Fruit fly (Drosophila melanogaster): Measurements from ENCODE around the gene Myb.

The Myb gene

DNA sequence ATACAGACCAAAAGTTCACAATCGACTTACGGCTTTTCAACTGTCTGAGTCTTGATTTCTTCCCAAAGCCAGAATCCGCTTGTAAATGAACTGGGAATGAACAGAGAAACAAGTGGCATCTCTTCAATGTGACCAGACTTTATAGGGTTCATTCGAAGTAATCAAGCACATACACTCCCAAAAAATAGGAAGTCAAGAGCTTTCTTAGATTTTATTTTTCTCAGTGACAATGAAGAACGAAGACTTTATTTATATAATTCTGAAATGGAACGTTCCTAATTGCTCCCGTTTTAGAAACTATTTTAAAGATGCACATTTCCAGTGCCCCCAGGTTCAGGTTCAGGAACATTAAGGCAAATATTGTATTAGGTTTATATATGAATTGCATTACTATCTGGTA lies 49.7 kb downstream of the Myb start:
- TF ChIP-seq Lpt (GFP tag; optimal IDR thresholded peaks at IDR 0.05) (no peak), eg (GFP tag; IDR thresholded peaks at IDR 0.05) (no peak), Met (GFP tag; optimal IDR thresholded peaks at IDR 0.05) (no peak), CG6276 (GFP tag; optimal IDR thresholded peaks at IDR 0.05) (no peak), CG6163 (GFP tag; IDR thresholded peaks at IDR 0.05) (no peak), Sox14 (GFP tag; optimal IDR thresholded peaks at IDR 0.05) (no peak), acj6 (GFP tag; optimal IDR thresholded peaks at IDR 0.05) (no peak), Ets21C (GFP tag; optimal IDR thresholded peaks at IDR 0.05) (no peak), Smox (GFP tag; optimal IDR thresholded peaks at IDR 0.05) (no peak), esn (GFP tag; optimal IDR thresholded peaks at IDR 0.05) (no peak), OdsH (GFP tag; optimal IDR thresholded peaks at IDR 0.05) (no peak), fd85E (GFP tag; optimal IDR thresholded peaks at IDR 0.05) (no peak), CG8119 (GFP tag; IDR thresholded peaks at IDR 0.05) (no peak), net (GFP tag; optimal IDR thresholded peaks at IDR 0.05) (no peak), fkh (GFP tag; optimal IDR thresholded peaks at IDR 0.05) (no peak)

DNA sequence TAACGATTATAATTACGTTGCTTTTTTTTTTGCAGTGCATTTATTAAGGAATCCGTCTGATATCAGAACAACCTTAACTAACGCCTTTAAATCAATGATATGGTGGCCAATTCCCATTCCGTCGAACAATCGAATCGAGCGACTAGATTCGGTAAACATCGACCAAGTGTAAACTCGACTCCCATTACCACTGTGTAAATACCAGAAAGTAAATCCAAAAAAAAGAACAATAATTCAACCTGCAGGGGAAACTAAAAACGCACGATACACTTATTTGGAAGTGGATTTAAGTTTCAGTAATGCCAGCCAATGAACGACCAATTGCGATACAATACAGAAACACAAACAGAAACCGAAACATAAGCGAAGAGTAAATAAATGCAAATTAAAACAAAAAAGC lies 52.1 kb downstream of the Myb start:
- peak; percentile 67 for TF ChIP-seq fkh (GFP tag; optimal IDR thresholded peaks at IDR 0.05)
- no peak for TF ChIP-seq Met (GFP tag; optimal IDR thresholded peaks at IDR 0.05)

Data from whole organism, prepupa.